Worm (Caenorhabditis elegans): Measurements from ENCODE around the gene sup-10.

Gene sup-10

ce11 chrX:17504447-17504846 lies 23.7 kb upstream of the sup-10 start:
- TF ChIP-seq vab-15 (tag; optimal IDR thresholded peaks at IDR 0.05) (peak; percentile 3), isw-1 (GFP tag; IDR thresholded peaks at IDR 0.05) (no peak), snpc-4 (tag; optimal IDR thresholded peaks at IDR 0.05) (no peak), hpl-2 (GFP tag; optimal IDR thresholded peaks at IDR 0.05) (no peak), snu-23 (GFP tag; optimal IDR thresholded peaks at IDR 0.05) (peak; percentile 13), elt-2 (tag; optimal IDR thresholded peaks at IDR 0.05) (no peak), lin-14 (GFP tag; optimal IDR thresholded peaks at IDR 0.05) (peak; percentile 60), ceh-82 (tag; optimal IDR thresholded peaks at IDR 0.05) (peak in 1 of 3 experiments; percentile 1), nhr-28 (tag; optimal IDR thresholded peaks at IDR 0.05) (no peak), ets-5 (GFP tag; IDR thresholded peaks at IDR 0.05) (no peak), nhr-47 (tag; optimal IDR thresholded peaks at IDR 0.05) (peak; percentile 3), efl-1 (optimal IDR thresholded peaks at IDR 0.05) (no peak), efl-1 (GFP tag; optimal IDR thresholded peaks at IDR 0.05 in 1 of 2) (no peak), ces-1 (GFP tag; optimal IDR thresholded peaks at IDR 0.05) (no peak), fkh-8 (tag; optimal IDR thresholded peaks at IDR 0.05) (peak; percentile 17), swsn-7 (tag; optimal IDR thresholded peaks at IDR 0.05) (no peak), nhr-71 (tag; optimal IDR thresholded peaks at IDR 0.05) (peak; percentile 41), nhr-20 (tag; optimal IDR thresholded peaks at IDR 0.05) (peak; percentile 87), lsy-2 (tag; optimal IDR thresholded peaks at IDR 0.05) (peak in 1 of 2 experiments; percentile 29), ceh-63 (GFP tag; optimal IDR thresholded peaks at IDR 0.05) (no peak), grh-1 (GFP tag; IDR thresholded peaks at IDR 0.05) (no peak), dsc-1 (tag; optimal IDR thresholded peaks at IDR 0.05) (peak; percentile 32)

ce11 chrX:17505547-17506181 lies 22.5 kb upstream of the sup-10 start:
- TF ChIP-seq mep-1 (tag; optimal IDR thresholded peaks at IDR 0.05), result peak; percentile 89
- TF ChIP-seq lir-3 (tag; optimal IDR thresholded peaks at IDR 0.05; ENCODE audit: poor library complexity), result peak; percentile 72
- TF ChIP-seq F16B12.6 (tag; optimal IDR thresholded peaks at IDR 0.05), result no peak
- peak; percentile 98 for TF ChIP-seq nhr-85 (tag)
- peak; percentile 95 for TF ChIP-seq snu-23 (GFP tag; optimal IDR thresholded peaks at IDR 0.05)
- peak; percentile 37 for TF ChIP-seq fkh-4 (tag; optimal IDR thresholded peaks at IDR 0.05; ENCODE audit: borderline replicate concordance)
- TF ChIP-seq ztf-4 (tag; optimal IDR thresholded peaks at IDR 0.05), result peak; percentile 79
- peak; percentile 94 for TF ChIP-seq egl-13 (tag; optimal IDR thresholded peaks at IDR 0.05)
- TF ChIP-seq nhr-77 (tag; optimal IDR thresholded peaks at IDR 0.05), result peak; percentile 95
- TF ChIP-seq nhr-12 (tag; optimal IDR thresholded peaks at IDR 0.05), result no peak
- peak; percentile 67 for TF ChIP-seq lin-39 (tag; optimal IDR thresholded peaks at IDR 0.05)
- TF ChIP-seq nhr-11 (tag; optimal IDR thresholded peaks at IDR 0.05), result peak; percentile 56
- TF ChIP-seq isw-1 (GFP tag; IDR thresholded peaks at IDR 0.05), result peak; percentile 63
- no peak for TF ChIP-seq nhr-76 (tag; optimal IDR thresholded peaks at IDR 0.05)
- TF ChIP-seq skn-1 (tag; optimal IDR thresholded peaks at IDR 0.05), result peak; percentile 74
- TF ChIP-seq vab-15 (tag; optimal IDR thresholded peaks at IDR 0.05), result peak; percentile 25
- TF ChIP-seq alr-1 (tag; optimal IDR thresholded peaks at IDR 0.05; ENCODE audit: borderline replicate concordance), result no peak
- TF ChIP-seq unc-86 (tag; optimal IDR thresholded peaks at IDR 0.05), result peak; percentile 93
- TF ChIP-seq unc-130 (tag; optimal IDR thresholded peaks at IDR 0.05), result peak; percentile 38
- no peak for TF ChIP-seq hlh-4 (tag; optimal IDR thresholded peaks at IDR 0.05)
- TF ChIP-seq tbx-2 (tag; optimal IDR thresholded peaks at IDR 0.05), result peak; percentile 93
- peak; percentile 20 to 42 (median 40) for TF ChIP-seq dpl-1 (GFP tag; optimal IDR thresholded peaks at IDR 0.05)
- peak; percentile 79 for TF ChIP-seq sup-37 (GFP tag; optimal IDR thresholded peaks at IDR 0.05)
- TF ChIP-seq pax-3 (tag; optimal IDR thresholded peaks at IDR 0.05), result peak; percentile 49
- TF ChIP-seq unc-30 (tag; optimal IDR thresholded peaks at IDR 0.05), result no peak
- peak; percentile 67 to 95 for TF ChIP-seq mdl-1 (tag; optimal IDR thresholded peaks at IDR 0.05)
- TF ChIP-seq pag-3 (tag; optimal IDR thresholded peaks at IDR 0.05; ENCODE audit: borderline replicate concordance, insufficient read depth), result peak; percentile 63
- peak; percentile 1 for TF ChIP-seq nhr-28 (tag; optimal IDR thresholded peaks at IDR 0.05)
- TF ChIP-seq ceh-63 (GFP tag; optimal IDR thresholded peaks at IDR 0.05), result no peak
- no peak for TF ChIP-seq unc-62 (GFP tag; optimal IDR thresholded peaks at IDR 0.05)
- no peak for TF ChIP-seq pqm-1 (tag; optimal IDR thresholded peaks at IDR 0.05)
- TF ChIP-seq lsy-2 (tag; optimal IDR thresholded peaks at IDR 0.05), result peak; percentile 79 to 84
- peak; percentile 70 for TF ChIP-seq fkh-8 (tag; optimal IDR thresholded peaks at IDR 0.05)
- TF ChIP-seq aha-1 (tag; optimal IDR thresholded peaks at IDR 0.05), result no peak
- peak; percentile 100 for TF ChIP-seq lin-14 (GFP tag; optimal IDR thresholded peaks at IDR 0.05)
- TF ChIP-seq fos-1 (tag; optimal IDR thresholded peaks at IDR 0.05), result peak; percentile 79
- TF ChIP-seq aly-2 (tag; optimal IDR thresholded peaks at IDR 0.05), result no peak
